Worm (Caenorhabditis elegans): ENCODE data around the gene lgc-37.
A peak's percentile ranks its signal among the peaks of the same experiment; 100 is the strongest.

lgc-37 gene

DNA sequence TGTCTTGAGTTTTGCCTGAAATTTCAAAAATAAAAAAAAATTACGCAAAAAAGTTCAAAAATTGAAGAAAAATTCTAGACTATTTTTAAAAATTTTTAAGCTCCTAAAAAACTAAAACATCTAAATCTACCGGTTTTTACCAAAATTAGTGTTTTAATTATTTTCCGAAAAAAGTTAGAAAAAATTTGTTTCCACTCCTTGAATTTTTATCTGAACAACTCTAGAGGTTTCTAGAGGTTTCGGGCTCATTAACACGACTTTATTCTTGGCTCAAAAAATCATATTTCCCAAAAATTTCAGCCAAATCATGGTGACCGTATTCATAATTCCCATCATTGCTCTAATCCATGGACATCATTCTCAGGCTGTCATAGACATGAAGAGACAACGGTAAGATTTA is at the start of gene lgc-37:
TSS of gene lgc-37 (plus strand) at position 301 of the 400 bp plus-strand sequence.
- no peak for TF ChIP-seq ceh-82 (tag; optimal IDR thresholded peaks at IDR 0.05)
- TF ChIP-seq tbx-2 (tag; optimal IDR thresholded peaks at IDR 0.05) = no peak
- no peak for TF ChIP-seq ama-1 (optimal IDR thresholded peaks at IDR 0.05)
- no peak for TF ChIP-seq zag-1 (tag; optimal IDR thresholded peaks at IDR 0.05)
- TF ChIP-seq mml-1 (tag; optimal IDR thresholded peaks at IDR 0.05) = no peak
- no peak for TF ChIP-seq pha-4 (tag; optimal IDR thresholded peaks at IDR 0.05)

DNA sequence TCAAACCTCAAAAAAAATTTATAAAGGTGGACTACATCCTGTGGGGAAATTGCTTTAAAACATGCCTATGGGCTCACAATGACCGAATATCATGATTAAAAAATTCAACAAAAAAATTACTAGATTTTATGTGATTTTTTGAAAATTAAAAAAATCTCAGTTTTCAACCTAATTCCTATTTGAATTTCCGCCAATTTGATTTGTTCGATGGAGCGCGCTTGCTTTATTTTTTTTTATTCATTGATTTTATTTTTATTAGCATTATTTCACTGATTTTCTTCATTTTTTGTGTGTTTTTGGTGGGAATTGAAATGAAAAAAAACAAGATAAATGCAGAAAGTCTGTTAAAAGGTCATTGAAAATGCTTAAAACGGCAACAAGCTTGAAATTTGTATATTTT is 46.0 kb upstream of the lgc-37 start:
- TF ChIP-seq pqm-1 (tag; optimal IDR thresholded peaks at IDR 0.05) = no peak
- no peak for TF ChIP-seq ztf-4 (tag; optimal IDR thresholded peaks at IDR 0.05)
- TF ChIP-seq mdl-1 (tag; optimal IDR thresholded peaks at IDR 0.05) = no peak
- TF ChIP-seq daf-12 (tag; optimal IDR thresholded peaks at IDR 0.05) = no peak
- TF ChIP-seq tbx-2 (tag; optimal IDR thresholded peaks at IDR 0.05) = no peak
- no peak for TF ChIP-seq mml-1 (tag; optimal IDR thresholded peaks at IDR 0.05)
- no peak for TF ChIP-seq jun-1 (tag; optimal IDR thresholded peaks at IDR 0.05)
- TF ChIP-seq nhr-23 (tag; optimal IDR thresholded peaks at IDR 0.05) = no peak
- TF ChIP-seq ceh-82 (tag; optimal IDR thresholded peaks at IDR 0.05) = no peak
- TF ChIP-seq egl-27 (tag; optimal IDR thresholded peaks at IDR 0.05) = no peak

ce11 chrIII:12740313-12740712 is 44.6 kb upstream of the lgc-37 start:
- TF ChIP-seq hmg-11 (tag; optimal IDR thresholded peaks at IDR 0.05) = no peak
- peak; percentile 76 for TF ChIP-seq nfya-1 (tag; optimal IDR thresholded peaks at IDR 0.05; ENCODE audit: insufficient read depth)

- TF ChIP-seq hmg-11 (tag; optimal IDR thresholded peaks at IDR 0.05) = no peak
- TF ChIP-seq lsy-12 (tag; optimal IDR thresholded peaks at IDR 0.05) = no peak
- no peak for TF ChIP-seq nhr-77 (tag; optimal IDR thresholded peaks at IDR 0.05)
- no peak for TF ChIP-seq egl-5 (tag; optimal IDR thresholded peaks at IDR 0.05)
- TF ChIP-seq pqm-1 (tag; optimal IDR thresholded peaks at IDR 0.05) = no peak
- TF ChIP-seq elt-3 (tag; optimal IDR thresholded peaks at IDR 0.05) = no peak
- TF ChIP-seq unc-62 (GFP tag; optimal IDR thresholded peaks at IDR 0.05) = no peak
- no peak for TF ChIP-seq nhr-28 (tag; optimal IDR thresholded peaks at IDR 0.05)
- no peak for TF ChIP-seq nfya-1 (tag; optimal IDR thresholded peaks at IDR 0.05; ENCODE audit: insufficient read depth)
- no peak for TF ChIP-seq lin-15B (tag; optimal IDR thresholded peaks at IDR 0.05)
- TF ChIP-seq fkh-10 (GFP tag; optimal IDR thresholded peaks at IDR 0.05) = no peak
- TF ChIP-seq ztf-4 (tag; optimal IDR thresholded peaks at IDR 0.05) = no peak
- no peak for TF ChIP-seq elt-1 (tag; optimal IDR thresholded peaks at IDR 0.05)
- no peak for TF ChIP-seq lin-39 (tag; optimal IDR thresholded peaks at IDR 0.05)
- TF ChIP-seq nhr-76 (tag; optimal IDR thresholded peaks at IDR 0.05) = no peak
- TF ChIP-seq nhr-25 (tag; optimal IDR thresholded peaks at IDR 0.05) = no peak
- no peak for TF ChIP-seq nhr-12 (tag; optimal IDR thresholded peaks at IDR 0.05)
- TF ChIP-seq zag-1 (tag; optimal IDR thresholded peaks at IDR 0.05) = no peak
- no peak for TF ChIP-seq egl-27 (tag; optimal IDR thresholded peaks at IDR 0.05)
Measured at ce11 chrIII:12743515-12743914, 41.4 kb upstream of the lgc-37 start.

DNA sequence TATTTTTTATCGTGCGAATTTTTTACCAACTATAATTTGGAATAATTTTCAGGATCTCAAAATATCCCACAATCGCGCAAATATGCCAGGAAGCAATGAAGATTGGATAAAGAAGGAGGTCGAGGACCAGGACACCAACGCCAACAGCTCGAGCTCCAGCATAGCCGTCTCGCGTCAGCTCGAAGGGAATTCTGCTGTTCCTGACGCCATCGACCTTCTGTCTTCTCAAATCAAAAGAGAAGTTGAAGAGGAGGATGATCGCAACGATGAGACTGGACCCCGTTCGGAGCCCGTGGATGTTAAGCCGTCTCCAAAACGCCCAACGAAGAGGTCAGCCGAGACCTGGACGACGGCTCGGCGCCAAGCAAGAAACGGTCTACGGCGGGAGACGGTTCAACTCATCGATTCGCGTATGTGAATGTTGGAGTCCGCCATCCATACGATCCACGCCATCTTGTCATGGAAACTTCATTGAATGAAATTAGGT is 38.5 kb upstream of the lgc-37 start, which contains the start of gene Y111B2A.21:
TSS of gene Y111B2A.21 (plus strand) at position 51 of the 487 bp plus-strand sequence.
- no peak for TF ChIP-seq unc-62 (GFP tag; optimal IDR thresholded peaks at IDR 0.05)
- TF ChIP-seq nhr-43 (tag; optimal IDR thresholded peaks at IDR 0.05; ENCODE audit: poor library complexity, severe bottlenecking) = no peak
- no peak for TF ChIP-seq ceh-28 (tag; optimal IDR thresholded peaks at IDR 0.05)
- no peak for TF ChIP-seq mml-1 (tag; optimal IDR thresholded peaks at IDR 0.05)
- no peak for TF ChIP-seq elt-2 (tag; optimal IDR thresholded peaks at IDR 0.05)
- TF ChIP-seq ZK546.5 (tag; optimal IDR thresholded peaks at IDR 0.05) = no peak
- no peak for TF ChIP-seq nhr-76 (tag; optimal IDR thresholded peaks at IDR 0.05)
- TF ChIP-seq tbx-2 (tag; optimal IDR thresholded peaks at IDR 0.05) = no peak
- TF ChIP-seq nhr-12 (tag; optimal IDR thresholded peaks at IDR 0.05) = no peak
- TF ChIP-seq nhr-11 (tag; optimal IDR thresholded peaks at IDR 0.05) = no peak
- no peak for TF ChIP-seq elt-1 (tag; optimal IDR thresholded peaks at IDR 0.05)
- TF ChIP-seq ztf-4 (tag; optimal IDR thresholded peaks at IDR 0.05) = no peak
- no peak for TF ChIP-seq fkh-2 (tag; optimal IDR thresholded peaks at IDR 0.05)
- no peak for TF ChIP-seq nhr-23 (tag; optimal IDR thresholded peaks at IDR 0.05)
- no peak for TF ChIP-seq ztf-11 (tag; optimal IDR thresholded peaks at IDR 0.05)
- no peak for TF ChIP-seq hmg-11 (tag; optimal IDR thresholded peaks at IDR 0.05)
- no peak for TF ChIP-seq egl-5 (tag; optimal IDR thresholded peaks at IDR 0.05)

All from whole organism, L3 larva.